Worm (Caenorhabditis elegans) whole organism, L1 larva: ENCODE measurements around the gene Y51A2D.13.

ENCODE experiments used
- C34B4.2 ChIP-seq: sonication (generic microtip); optimal IDR thresholded peaks from 2 replicates; lab custom pipeline; 2017; ENCODE audit warnings: mild to moderate bottlenecking, missing genetic modification characterization, missing compliant biosample characterization
- F16B12.6 ChIP-seq: fragments of 150-350 bp; optimal IDR thresholded peaks from 2 replicates; lab custom pipeline; 2014; ENCODE audit warnings: missing biosample characterization, missing genetic modification characterization
- Y116A8C.19 ChIP-seq: sonication (generic microtip); optimal IDR thresholded peaks from 2 replicates; lab custom pipeline; 2016; ENCODE audit warnings: missing compliant biosample characterization, missing genetic modification characterization, borderline replicate concordance
- aha-1 ChIP-seq: fragments of 150-350 bp; optimal IDR thresholded peaks from 2 replicates; lab custom pipeline; 2014; ENCODE audit warnings: missing biosample characterization, missing genetic modification characterization
- ama-1 ChIP-seq: fragments of 150-350 bp; optimal IDR thresholded peaks from 2 replicates; lab custom pipeline; 2014
- blmp-1 ChIP-seq: fragments of 150-350 bp; optimal IDR thresholded peaks from 2 replicates; lab custom pipeline; 2014; ENCODE audit warnings: missing biosample characterization, missing genetic modification characterization
- ceh-63 ChIP-seq: fragments of 200-800 bp; sonication (Bioruptor generic); optimal IDR thresholded peaks from 2 replicates; lab custom pipeline; 2018; ENCODE audit warnings: mild to moderate bottlenecking, missing genetic modification characterization, missing compliant biosample characterization
- ceh-88 ChIP-seq: fragments of 200-800 bp; sonication (Bioruptor generic); IDR thresholded peaks from 2 replicates; pipeline ENCODE4 v1.3.6; 2022; ENCODE audit warnings: missing genetic modification characterization, missing compliant biosample characterization
- ceh-90 ChIP-seq: sonication (generic microtip); optimal IDR thresholded peaks from 2 replicates; lab custom pipeline; 2016; ENCODE audit warnings: missing genetic modification characterization, missing compliant biosample characterization
- dsc-1 ChIP-seq: sonication (generic microtip); optimal IDR thresholded peaks from 2 replicates; lab custom pipeline; 2016; ENCODE audit warnings: mild to moderate bottlenecking, missing genetic modification characterization, missing compliant biosample characterization
- efl-3 ChIP-seq: fragments of 200-800 bp; sonication (Bioruptor generic); optimal IDR thresholded peaks from 2 replicates; lab custom pipeline; 2018; ENCODE audit warnings: mild to moderate bottlenecking, missing genetic modification characterization, missing compliant biosample characterization
- elt-2 ChIP-seq: sonication (generic microtip); optimal IDR thresholded peaks from 2 replicates; lab custom pipeline; 2016; ENCODE audit warnings: missing genetic modification characterization, mild to moderate bottlenecking, inconsistent platforms, missing compliant biosample characterization, missing genetic modification reagents
- fkh-8 ChIP-seq: sonication (generic microtip); optimal IDR thresholded peaks from 2 replicates; lab custom pipeline; 2016; ENCODE audit warnings: mild to moderate bottlenecking, missing genetic modification characterization, missing compliant biosample characterization
- grh-1 ChIP-seq: fragments of 200-800 bp; sonication (Bioruptor generic); IDR thresholded peaks from 2 replicates; pipeline ENCODE4 v1.3.6; 2022; ENCODE audit warnings: missing genetic modification reagents, missing genetic modification characterization, missing compliant biosample characterization
- hlh-17 ChIP-seq: fragments of 200-800 bp; sonication (Bioruptor generic); optimal IDR thresholded peaks from 2 replicates; lab custom pipeline; 2018; ENCODE audit warnings: missing genetic modification characterization, mild to moderate bottlenecking, missing compliant biosample characterization, moderate library complexity, borderline replicate concordance
- hlh-4 ChIP-seq: sonication (generic microtip); optimal IDR thresholded peaks from 2 replicates; lab custom pipeline; 2016; ENCODE audit warnings: mild to moderate bottlenecking, missing genetic modification characterization, missing compliant biosample characterization
- isw-1 ChIP-seq: fragments of 200-800 bp; sonication (Bioruptor generic); IDR thresholded peaks from 2 replicates; pipeline ENCODE4 v1.3.6; 2022; ENCODE audit warnings: missing genetic modification characterization, missing compliant biosample characterization
- jun-1 ChIP-seq: fragments of 150-350 bp; optimal IDR thresholded peaks from 2 replicates; lab custom pipeline; 2014; ENCODE audit warnings: missing biosample characterization, missing genetic modification reagents, missing genetic modification characterization
- lin-15B ChIP-seq: fragments of 150-350 bp; sonication (generic microtip); optimal IDR thresholded peaks from 3 replicates; lab custom pipeline; 2014; ENCODE audit warnings: missing biosample characterization, missing genetic modification characterization
- mab-9 ChIP-seq: fragments of 200-800 bp; sonication (Bioruptor generic); IDR thresholded peaks from 2 replicates; pipeline ENCODE4 v1.3.6; 2022; ENCODE audit warnings: missing genetic modification reagents, missing genetic modification characterization, missing compliant biosample characterization
- mdl-1 ChIP-seq, 2 experiments: fragments of 150-350 bp; optimal IDR thresholded peaks; 2 replicates each; lab custom pipeline; 2014 to 2017; ENCODE audit warnings: missing biosample characterization in 2 of 2, missing genetic modification characterization in 2 of 2, inconsistent platforms in 1 of 2
- mef-2 ChIP-seq: fragments of 150-350 bp; optimal IDR thresholded peaks from 2 replicates; lab custom pipeline; 2014; ENCODE audit warnings: missing biosample characterization, missing genetic modification characterization
- nhr-11 ChIP-seq: fragments of 150-350 bp; optimal IDR thresholded peaks from 2 replicates; lab custom pipeline; 2014; ENCODE audit warnings: missing biosample characterization, missing genetic modification characterization
- nhr-12 ChIP-seq: sonication (generic microtip); optimal IDR thresholded peaks from 2 replicates; lab custom pipeline; 2017; ENCODE audit warnings: missing biosample characterization, missing genetic modification characterization
- nhr-19 ChIP-seq: fragments of 200-800 bp; sonication (Bioruptor generic); conservative IDR thresholded peaks from 2 replicates; pipeline ENCODE4 v1.3.6; 2022; ENCODE audit warnings: missing genetic modification characterization, missing compliant biosample characterization
- nhr-237 ChIP-seq: fragments of 150-350 bp; optimal IDR thresholded peaks from 2 replicates; lab custom pipeline; 2014; ENCODE audit warnings: missing biosample characterization, missing genetic modification characterization
- nhr-47 ChIP-seq: sonication (generic microtip); optimal IDR thresholded peaks from 2 replicates; lab custom pipeline; 2016; ENCODE audit warnings: mild to moderate bottlenecking, missing genetic modification characterization, moderate library complexity, missing compliant biosample characterization
- nhr-71 ChIP-seq: sonication (generic microtip); optimal IDR thresholded peaks from 2 replicates; lab custom pipeline; 2016; ENCODE audit warnings: mild to moderate bottlenecking, missing genetic modification characterization, moderate library complexity, missing compliant biosample characterization
- nhr-76 ChIP-seq: sonication (generic microtip); optimal IDR thresholded peaks from 2 replicates; lab custom pipeline; 2017; ENCODE audit warnings: missing biosample characterization, missing genetic modification characterization
- nhr-84 ChIP-seq: sonication (generic microtip); optimal IDR thresholded peaks from 2 replicates; lab custom pipeline; 2017; ENCODE audit warnings: missing biosample characterization, missing genetic modification characterization
- nhr-85 ChIP-seq: sonication (generic microtip); peaks from one replicate; lab custom pipeline; 2016; ENCODE audit warnings: missing genetic modification characterization, inconsistent platforms, missing compliant biosample characterization
- nhr-90 ChIP-seq: sonication (generic microtip); optimal IDR thresholded peaks from 2 replicates; lab custom pipeline; 2016; ENCODE audit warnings: mild to moderate bottlenecking, missing genetic modification characterization, missing compliant biosample characterization; ENCODE audit not compliant: poor library complexity
- pag-3 ChIP-seq: sonication (generic microtip); optimal IDR thresholded peaks from 2 replicates; lab custom pipeline; 2017; ENCODE audit warnings: missing genetic modification characterization, mild to moderate bottlenecking, missing compliant biosample characterization, antibody characterized with exemption, borderline replicate concordance; ENCODE audit not compliant: insufficient read depth
- pax-3 ChIP-seq: fragments of 200-800 bp; sonication (Bioruptor generic); optimal IDR thresholded peaks from 2 replicates; lab custom pipeline; 2018; ENCODE audit warnings: mild to moderate bottlenecking, missing genetic modification characterization, moderate library complexity, missing compliant biosample characterization
- snu-23 ChIP-seq: sonication (generic microtip); optimal IDR thresholded peaks from 2 replicates; lab custom pipeline; 2016; ENCODE audit warnings: missing genetic modification characterization, missing compliant biosample characterization
- sptf-1 ChIP-seq: fragments of 150-350 bp; optimal IDR thresholded peaks from 2 replicates; lab custom pipeline; 2014; ENCODE audit warnings: missing biosample characterization, missing genetic modification characterization
- sup-37 ChIP-seq: fragments of 200-800 bp; sonication (Bioruptor generic); optimal IDR thresholded peaks from 2 replicates; lab custom pipeline; 2018; ENCODE audit warnings: mild to moderate bottlenecking, missing genetic modification characterization, missing compliant biosample characterization
- tlp-1 ChIP-seq: fragments of 150-350 bp; optimal IDR thresholded peaks from 2 replicates; lab custom pipeline; 2014; ENCODE audit warnings: missing biosample characterization, missing genetic modification characterization
- unc-130 ChIP-seq: fragments of 150-350 bp; optimal IDR thresholded peaks from 2 replicates; lab custom pipeline; 2017; ENCODE audit warnings: missing biosample characterization, missing genetic modification characterization, inconsistent platforms
- unc-30 ChIP-seq: sonication (generic microtip); optimal IDR thresholded peaks from 2 replicates; lab custom pipeline; 2017; ENCODE audit warnings: missing biosample characterization, missing genetic modification characterization
- unc-62 ChIP-seq: fragments of 150-350 bp; optimal IDR thresholded peaks from 2 replicates; lab custom pipeline; 2014; ENCODE audit warnings: missing biosample characterization, missing genetic modification reagents, missing genetic modification characterization
- unc-86 ChIP-seq: sonication (generic microtip); optimal IDR thresholded peaks from 2 replicates; lab custom pipeline; 2016; ENCODE audit warnings: missing genetic modification characterization, missing compliant biosample characterization
- vab-15 ChIP-seq: sonication (generic microtip); optimal IDR thresholded peaks from 2 replicates; lab custom pipeline; 2017; ENCODE audit warnings: missing genotype, mild to moderate bottlenecking, missing genetic modification characterization, missing compliant biosample characterization
- ztf-11 ChIP-seq, 2 experiments: sonication (generic microtip); optimal IDR thresholded peaks; 2 replicates each; lab custom pipeline; 2016 to 2017; ENCODE audit warnings: missing genetic modification characterization in 2 of 2, missing biosample characterization in 1 of 2, missing compliant biosample characterization in 1 of 2

The Y51A2D.13 gene

ce11 chrV:18614498-18614897 lies 34.9 kb upstream of the Y51A2D.13 start (continued):
- TF ChIP-seq jun-1 (tag; lab: Kevin White, UChicago) (peak; percentile 17), vab-15 (no peak), nhr-71 (tag; lab: Kevin White, UChicago) (peak; percentile 76), ceh-90 (no peak), fkh-8 (tag; lab: Kevin White, UChicago) (peak; percentile 65), unc-130 (tag; lab: Kevin White, UChicago) (peak; percentile 53), nhr-19 (GFP tag; lab: Robert Waterston, UW) (peak; percentile 78), dsc-1 (no peak), mdl-1 (tag; optimal IDR thresholded peaks at IDR 0.05; lab: Kevin White, UChicago) (peak in 1 of 2 experiments; percentile 82), mab-9 (GFP tag; lab: Robert Waterston, UW) (no peak), aha-1 (tag; lab: Kevin White, UChicago) (no peak), hlh-4 (no peak), snu-23 (GFP tag; lab: Kevin White, UChicago) (peak; percentile 78), elt-2 (tag; lab: Kevin White, UChicago) (peak; percentile 12), nhr-85 (tag; lab: Kevin White, UChicago) (peak; percentile 89), lin-15B (tag; lab: Kevin White, UChicago) (no peak), blmp-1 (tag; lab: Kevin White, UChicago) (peak; percentile 51), pax-3 (tag; lab: Kevin White, UChicago) (no peak), nhr-11 (tag; lab: Kevin White, UChicago) (no peak), ceh-63 (GFP tag; lab: Kevin White, UChicago) (no peak), mef-2 (tag; lab: Kevin White, UChicago) (no peak), ztf-11 (tag; optimal IDR thresholded peaks at IDR 0.05; lab: Kevin White, UChicago) (no peak), ceh-88 (GFP tag; lab: Robert Waterston, UW) (no peak), tlp-1 (tag; lab: Kevin White, UChicago) (no peak), nhr-84 (tag; lab: Kevin White, UChicago) (no peak), nhr-90 (peak; percentile 46), pag-3 (peak; percentile 70), C34B4.2 (tag; lab: Kevin White, UChicago) (no peak), sptf-1 (tag; lab: Kevin White, UChicago) (no peak), hlh-17 (GFP tag; lab: Kevin White, UChicago) (no peak), sup-37 (no peak), isw-1 (no peak), ama-1 (lab: Kevin White, UChicago) (no peak), efl-3 (GFP tag; lab: Kevin White, UChicago) (no peak), grh-1 (GFP tag; lab: Robert Waterston, UW) (peak; percentile 87)

DNA sequence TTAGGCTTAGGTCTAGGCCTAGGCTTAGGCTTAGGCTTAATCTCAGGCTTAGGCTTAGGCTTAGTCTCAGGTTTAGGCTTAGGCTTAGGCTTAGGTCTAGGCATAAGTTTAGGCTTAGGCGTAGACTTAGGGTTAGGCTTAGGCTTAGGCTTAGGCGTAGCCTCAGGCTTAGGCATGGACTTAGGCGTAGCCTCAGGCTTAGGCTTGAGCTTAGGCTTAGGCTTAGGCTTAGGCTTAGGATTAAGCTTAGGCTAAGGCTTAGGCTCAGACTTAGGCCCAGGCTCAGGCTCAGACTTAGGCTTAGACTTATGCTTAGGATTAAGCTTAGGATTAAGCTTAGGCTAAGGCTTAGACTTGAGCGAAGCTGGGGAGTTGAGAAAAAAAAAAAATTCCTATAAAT lies 33.6 kb upstream of the Y51A2D.13 start:
- no peak for TF ChIP-seq Y116A8C.19 (tag; lab: Kevin White, UChicago)
- no peak for TF ChIP-seq F16B12.6 (tag; lab: Kevin White, UChicago)
- TF ChIP-seq unc-30 (tag; lab: Kevin White, UChicago): no peak
- no peak for TF ChIP-seq nhr-47 (tag; lab: Kevin White, UChicago)
- no peak for TF ChIP-seq nhr-76
- TF ChIP-seq unc-62 (GFP tag; lab: Kevin White, UChicago): no peak
- no peak for TF ChIP-seq elt-2 (tag; lab: Kevin White, UChicago)
- no peak for TF ChIP-seq nhr-12 (tag; lab: Kevin White, UChicago)
- TF ChIP-seq dsc-1: no peak
- no peak for TF ChIP-seq nhr-84 (tag; lab: Kevin White, UChicago)
- TF ChIP-seq pax-3 (tag; lab: Kevin White, UChicago): no peak
- TF ChIP-seq pag-3: no peak
- no peak for TF ChIP-seq nhr-237
- no peak for TF ChIP-seq unc-86 (tag; lab: Kevin White, UChicago)
- TF ChIP-seq, all 84 proteins: peak for 0
